Worm (Caenorhabditis elegans) whole organism, L1 larva: ENCODE results near the gene fbxa-160.
"Not testable (repeated sequence)": the region's sequence is repeated elsewhere in the genome, so short reads cannot be mapped to it uniquely, and the experiment has no call there.

Experiments used
- C04F5.9 ChIP-seq: sonication (generic microtip); optimal IDR thresholded peaks from 2 replicates; lab custom pipeline; 2016; ENCODE audit warnings: missing genetic modification characterization, missing compliant biosample characterization
- F16B12.6 ChIP-seq: fragments of 150-350 bp; optimal IDR thresholded peaks from 2 replicates; lab custom pipeline; 2014; ENCODE audit warnings: missing biosample characterization, missing genetic modification characterization
- ceh-63 ChIP-seq: fragments of 200-800 bp; sonication (Bioruptor generic); optimal IDR thresholded peaks from 2 replicates; lab custom pipeline; 2018; ENCODE audit warnings: mild to moderate bottlenecking, missing genetic modification characterization, missing compliant biosample characterization
- ceh-88 ChIP-seq: fragments of 200-800 bp; sonication (Bioruptor generic); IDR thresholded peaks from 2 replicates; pipeline ENCODE4 v1.3.6; 2022; ENCODE audit warnings: missing genetic modification characterization, missing compliant biosample characterization
- dsc-1 ChIP-seq: sonication (generic microtip); optimal IDR thresholded peaks from 2 replicates; lab custom pipeline; 2016; ENCODE audit warnings: mild to moderate bottlenecking, missing genetic modification characterization, missing compliant biosample characterization
- efl-1 ChIP-seq, 4 experiments: fragments of 150-350 bp; optimal IDR thresholded peaks in 3 of 4; peaks in 1 of 4; 1 replicate in 1 of 4; 2 replicates in 3 of 4; lab custom pipeline; 2014; ENCODE audit warnings: missing biosample characterization in 2 of 4, missing genetic modification characterization in 2 of 4, missing genetic modification reagents in 2 of 4
- elt-2 ChIP-seq: sonication (generic microtip); optimal IDR thresholded peaks from 2 replicates; lab custom pipeline; 2016; ENCODE audit warnings: missing genetic modification characterization, mild to moderate bottlenecking, inconsistent platforms, missing compliant biosample characterization, missing genetic modification reagents
- fkh-10 ChIP-seq: sonication (generic microtip); optimal IDR thresholded peaks from 2 replicates; lab custom pipeline; 2017; ENCODE audit warnings: missing biosample characterization, missing genetic modification reagents, missing genetic modification characterization
- fkh-4 ChIP-seq: sonication (generic microtip); optimal IDR thresholded peaks from 2 replicates; lab custom pipeline; 2016; ENCODE audit warnings: missing compliant biosample characterization, missing genetic modification characterization, borderline replicate concordance
- fkh-8 ChIP-seq: sonication (generic microtip); optimal IDR thresholded peaks from 2 replicates; lab custom pipeline; 2016; ENCODE audit warnings: mild to moderate bottlenecking, missing genetic modification characterization, missing compliant biosample characterization
- hlh-17 ChIP-seq: fragments of 200-800 bp; sonication (Bioruptor generic); optimal IDR thresholded peaks from 2 replicates; lab custom pipeline; 2018; ENCODE audit warnings: missing genetic modification characterization, mild to moderate bottlenecking, missing compliant biosample characterization, moderate library complexity, borderline replicate concordance
- hlh-4 ChIP-seq: sonication (generic microtip); optimal IDR thresholded peaks from 2 replicates; lab custom pipeline; 2016; ENCODE audit warnings: mild to moderate bottlenecking, missing genetic modification characterization, missing compliant biosample characterization
- lin-13 ChIP-seq: fragments of 150-350 bp; optimal IDR thresholded peaks from 2 replicates; lab custom pipeline; 2014; ENCODE audit warnings: missing biosample characterization, missing genetic modification reagents, missing genetic modification characterization
- lin-39 ChIP-seq: fragments of 150-350 bp; optimal IDR thresholded peaks from 2 replicates; lab custom pipeline; 2014; ENCODE audit warnings: missing biosample characterization, missing genetic modification reagents, missing genetic modification characterization
- lir-3 ChIP-seq: sonication (generic microtip); optimal IDR thresholded peaks from 2 replicates; lab custom pipeline; 2016; ENCODE audit warnings: mild to moderate bottlenecking, missing genetic modification characterization, moderate library complexity, missing compliant biosample characterization; ENCODE audit not compliant: poor library complexity
- lsy-2 ChIP-seq, 2 experiments: fragments of 150-350 bp; optimal IDR thresholded peaks; 2 replicates each; lab custom pipeline; 2014; ENCODE audit warnings: missing biosample characterization in 2 of 2, missing genetic modification characterization in 2 of 2
- mab-9 ChIP-seq: fragments of 200-800 bp; sonication (Bioruptor generic); IDR thresholded peaks from 2 replicates; pipeline ENCODE4 v1.3.6; 2022; ENCODE audit warnings: missing genetic modification reagents, missing genetic modification characterization, missing compliant biosample characterization
- mdl-1 ChIP-seq, 2 experiments: fragments of 150-350 bp; optimal IDR thresholded peaks; 2 replicates each; lab custom pipeline; 2014 to 2017; ENCODE audit warnings: missing biosample characterization in 2 of 2, missing genetic modification characterization in 2 of 2, inconsistent platforms in 1 of 2
- nhr-12 ChIP-seq: sonication (generic microtip); optimal IDR thresholded peaks from 2 replicates; lab custom pipeline; 2017; ENCODE audit warnings: missing biosample characterization, missing genetic modification characterization
- nhr-19 ChIP-seq: fragments of 200-800 bp; sonication (Bioruptor generic); conservative IDR thresholded peaks from 2 replicates; pipeline ENCODE4 v1.3.6; 2022; ENCODE audit warnings: missing genetic modification characterization, missing compliant biosample characterization
- nhr-237 ChIP-seq: fragments of 150-350 bp; optimal IDR thresholded peaks from 2 replicates; lab custom pipeline; 2014; ENCODE audit warnings: missing biosample characterization, missing genetic modification characterization
- nhr-28 ChIP-seq: fragments of 150-350 bp; optimal IDR thresholded peaks from 2 replicates; lab custom pipeline; 2014; ENCODE audit warnings: missing biosample characterization, missing genetic modification characterization
- nhr-84 ChIP-seq: sonication (generic microtip); optimal IDR thresholded peaks from 2 replicates; lab custom pipeline; 2017; ENCODE audit warnings: missing biosample characterization, missing genetic modification characterization
- nhr-85 ChIP-seq: sonication (generic microtip); peaks from one replicate; lab custom pipeline; 2016; ENCODE audit warnings: missing genetic modification characterization, inconsistent platforms, missing compliant biosample characterization
- nhr-90 ChIP-seq: sonication (generic microtip); optimal IDR thresholded peaks from 2 replicates; lab custom pipeline; 2016; ENCODE audit warnings: mild to moderate bottlenecking, missing genetic modification characterization, missing compliant biosample characterization; ENCODE audit not compliant: poor library complexity
- skn-1 ChIP-seq: fragments of 150-350 bp; optimal IDR thresholded peaks from 2 replicates; lab custom pipeline; 2014; ENCODE audit warnings: missing biosample characterization, missing genetic modification characterization
- snpc-4 ChIP-seq: fragments of 150-350 bp; optimal IDR thresholded peaks from 2 replicates; lab custom pipeline; 2014; ENCODE audit warnings: missing biosample characterization, missing genetic modification characterization
- snu-23 ChIP-seq: sonication (generic microtip); optimal IDR thresholded peaks from 2 replicates; lab custom pipeline; 2016; ENCODE audit warnings: missing genetic modification characterization, missing compliant biosample characterization
- sox-4 ChIP-seq: sonication (generic microtip); optimal IDR thresholded peaks from 2 replicates; lab custom pipeline; 2016; ENCODE audit warnings: missing genetic modification characterization, missing compliant biosample characterization
- sptf-1 ChIP-seq: fragments of 150-350 bp; optimal IDR thresholded peaks from 2 replicates; lab custom pipeline; 2014; ENCODE audit warnings: missing biosample characterization, missing genetic modification characterization
- swsn-7 ChIP-seq: sonication (generic microtip); optimal IDR thresholded peaks from 2 replicates; lab custom pipeline; 2016; ENCODE audit warnings: missing genetic modification characterization, missing compliant biosample characterization
- unc-86 ChIP-seq: sonication (generic microtip); optimal IDR thresholded peaks from 2 replicates; lab custom pipeline; 2016; ENCODE audit warnings: missing genetic modification characterization, missing compliant biosample characterization
- zag-1 ChIP-seq: fragments of 150-350 bp; optimal IDR thresholded peaks from 2 replicates; lab custom pipeline; 2014; ENCODE audit warnings: missing biosample characterization, missing genetic modification characterization
- ztf-11 ChIP-seq, 2 experiments: sonication (generic microtip); optimal IDR thresholded peaks; 2 replicates each; lab custom pipeline; 2016 to 2017; ENCODE audit warnings: missing genetic modification characterization in 2 of 2, missing biosample characterization in 1 of 2, missing compliant biosample characterization in 1 of 2

Gene fbxa-160

DNA sequence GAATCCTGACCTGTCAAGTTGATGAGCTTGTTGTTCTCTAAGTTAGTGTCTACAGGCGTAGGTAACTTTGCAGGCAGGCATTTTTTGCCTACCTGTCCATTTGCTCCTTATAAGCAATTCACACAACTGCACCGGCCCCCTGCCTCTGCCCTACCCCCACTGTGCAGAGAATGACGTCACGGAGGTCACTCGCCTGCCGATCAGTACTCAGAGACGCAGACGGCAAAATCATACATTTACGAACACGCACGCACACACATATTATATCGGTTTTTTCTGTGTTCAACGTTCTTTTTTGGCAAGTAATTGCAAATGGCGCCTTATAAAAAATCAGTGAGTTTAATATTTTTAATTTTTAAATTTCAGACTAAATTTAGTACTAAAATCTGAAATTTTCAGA lies 39.0 kb upstream of the fbxa-160 start, which contains the start of gene duxl-1 (continued):
- TF ChIP-seq sptf-1 (tag; lab: Kevin White, UChicago): no peak
- TF ChIP-seq nhr-12 (tag; lab: Kevin White, UChicago): no peak
- no peak for TF ChIP-seq fkh-8 (tag; lab: Kevin White, UChicago)
- no peak for TF ChIP-seq fkh-10 (GFP tag; lab: Kevin White, UChicago)
- TF ChIP-seq ceh-63: no peak
- no peak for TF ChIP-seq hlh-4 (tag; lab: Kevin White, UChicago)
- no peak for TF ChIP-seq ceh-88 (GFP tag; lab: Robert Waterston, UW)
- peak; percentile 21 for TF ChIP-seq nhr-90 (tag; lab: Kevin White, UChicago)
- TF ChIP-seq snpc-4 (tag; lab: Kevin White, UChicago): no peak
- no peak for TF ChIP-seq lin-39 (tag; lab: Kevin White, UChicago)
- TF ChIP-seq swsn-7 (tag; lab: Kevin White, UChicago): no peak
- TF ChIP-seq nhr-28 (tag; lab: Kevin White, UChicago): no peak
- TF ChIP-seq hlh-17: no peak
- TF ChIP-seq efl-1 (optimal IDR thresholded peaks at IDR 0.05; lab: Kevin White, UChicago): peak in 1 of 2 experiments; percentile 37
- TF ChIP-seq efl-1 (GFP tag; optimal IDR thresholded peaks at IDR 0.05 in 1 of 2; lab: Kevin White, UChicago): peak in 1 of 2 experiments; percentile 2
- no peak for TF ChIP-seq F16B12.6 (tag; lab: Kevin White, UChicago)
- TF ChIP-seq skn-1 (tag; lab: Kevin White, UChicago): no peak
- no peak for TF ChIP-seq nhr-237 (tag; lab: Kevin White, UChicago)
- TF ChIP-seq ztf-11 (tag; optimal IDR thresholded peaks at IDR 0.05; lab: Kevin White, UChicago): no peak
- TF ChIP-seq snu-23 (GFP tag; lab: Kevin White, UChicago): no peak
- TF ChIP-seq sox-4: no peak
- no peak for TF ChIP-seq nhr-84 (tag; lab: Kevin White, UChicago)
- no peak for TF ChIP-seq C04F5.9 (tag; lab: Kevin White, UChicago)
- TF ChIP-seq mab-9 (GFP tag; lab: Robert Waterston, UW): no peak
- TF ChIP-seq, all 84 proteins: peak for 13

DNA sequence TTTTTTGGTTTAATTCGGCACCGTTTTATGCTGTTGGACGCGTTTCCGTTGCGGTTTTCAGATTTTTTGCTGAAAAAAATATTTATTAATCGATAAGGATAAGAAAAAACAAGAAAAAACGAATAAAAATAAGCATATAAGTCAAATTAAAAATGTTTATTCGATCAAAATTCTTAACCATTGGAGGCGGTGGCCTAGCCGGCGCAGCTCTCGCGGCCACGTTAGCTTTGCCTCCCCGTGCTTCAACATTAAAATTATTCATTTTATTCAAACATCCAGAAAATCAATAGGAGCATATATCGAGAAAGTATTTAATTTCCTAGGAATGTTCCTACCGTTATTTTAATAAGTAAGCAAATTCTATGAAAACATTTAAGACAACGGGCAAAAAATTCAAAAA lies 38.4 kb upstream of the fbxa-160 start, which contains the start of gene ZC204.14:
Gene ZC204.14, minus strand, starts transcription at position 69 of the 400 bp plus-strand sequence.
- TF ChIP-seq zag-1 (tag; lab: Kevin White, UChicago) (no peak), lsy-2 (tag; optimal IDR thresholded peaks at IDR 0.05; lab: Kevin White, UChicago) (peak in 1 of 2 experiments; percentile 46), elt-2 (tag; lab: Kevin White, UChicago) (no peak)

DNA sequence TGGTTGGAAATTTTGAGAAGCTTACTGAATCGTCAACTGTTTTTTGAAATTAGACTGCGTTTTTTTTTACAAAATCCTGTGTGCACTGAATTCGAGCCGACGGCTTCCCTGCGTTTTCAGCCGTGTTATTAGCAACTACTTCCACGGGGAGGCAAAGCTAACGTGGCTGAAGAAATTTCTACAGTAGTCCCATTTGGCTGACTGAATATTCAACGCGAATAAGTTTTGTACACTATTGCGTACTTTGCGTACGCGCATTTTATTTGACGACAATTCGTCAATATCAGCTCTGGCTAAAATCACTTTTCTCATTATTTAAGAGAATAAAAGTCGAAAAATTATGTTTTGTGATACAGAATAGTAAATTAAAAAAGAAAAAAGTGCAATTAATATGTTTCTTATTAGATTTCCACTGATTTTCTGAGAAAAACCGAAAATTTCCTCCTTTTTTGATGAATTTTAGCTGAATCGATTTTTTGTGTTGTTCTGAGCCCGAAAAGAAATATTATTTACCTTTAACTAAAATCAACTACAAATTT lies 36.9 kb upstream of the fbxa-160 start:
- TF ChIP-seq efl-1 (optimal IDR thresholded peaks at IDR 0.05; lab: Kevin White, UChicago): peak in 1 of 2 experiments; percentile 9
- not testable (repeated sequence) for TF ChIP-seq efl-1 (GFP tag; optimal IDR thresholded peaks at IDR 0.05 in 1 of 2; lab: Kevin White, UChicago)
- TF ChIP-seq ceh-88 (GFP tag; lab: Robert Waterston, UW): peak; percentile 54
- TF ChIP-seq nhr-19 (GFP tag; lab: Robert Waterston, UW): peak; percentile 41
- peak in 1 of 2 experiments; percentile 55 for TF ChIP-seq lsy-2 (tag; optimal IDR thresholded peaks at IDR 0.05; lab: Kevin White, UChicago)

DNA sequence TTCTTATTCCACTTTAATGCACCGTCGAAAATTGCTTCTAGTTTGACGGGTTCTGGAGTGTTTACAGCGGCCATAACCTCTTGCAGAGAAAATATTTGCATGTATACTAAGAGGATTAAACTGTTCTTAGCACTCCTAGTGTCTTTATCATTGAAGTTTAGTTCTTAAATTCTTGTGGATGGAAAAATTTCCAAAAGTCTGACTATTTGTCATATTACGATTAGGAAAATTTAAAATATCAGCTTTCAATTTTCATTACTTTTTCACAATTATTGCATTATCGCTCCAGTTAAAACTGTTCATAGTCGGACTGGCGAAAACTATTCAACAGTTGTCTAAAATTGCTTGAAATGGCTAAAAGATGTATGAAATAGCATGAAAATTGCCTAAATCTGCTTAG lies 36.4 kb upstream of the fbxa-160 start, which contains the start of gene ZC204.13:
Gene ZC204.13, minus strand, starts transcription at position 101 of the 400 bp plus-strand sequence.
- not testable (repeated sequence) for TF ChIP-seq dsc-1 (tag; lab: Kevin White, UChicago); unc-86 (tag; lab: Kevin White, UChicago); efl-1 (optimal IDR thresholded peaks at IDR 0.05; lab: Kevin White, UChicago); efl-1 (GFP tag; optimal IDR thresholded peaks at IDR 0.05 in 1 of 2; lab: Kevin White, UChicago)

DNA sequence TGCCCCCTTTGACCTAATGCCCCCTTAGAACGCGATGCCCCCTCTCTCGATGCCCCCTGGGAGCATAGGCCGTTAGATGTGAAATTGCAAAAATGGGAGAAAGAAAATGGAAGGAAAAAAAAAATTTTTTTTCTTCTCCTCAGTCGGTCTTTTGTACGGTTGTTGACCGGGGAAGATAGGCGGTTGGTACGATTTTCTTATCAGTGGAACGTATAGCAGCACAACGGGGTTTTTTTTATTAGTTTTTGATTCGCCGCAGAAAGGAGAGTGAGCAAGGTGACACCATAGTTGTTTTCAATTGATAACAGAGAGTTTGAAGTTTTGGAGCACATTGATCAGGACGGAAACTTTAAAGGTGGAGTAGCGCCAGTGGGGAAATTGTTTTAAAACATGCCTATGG lies 35.3 kb upstream of the fbxa-160 start:
- peak; percentile 74 for TF ChIP-seq elt-2 (tag; lab: Kevin White, UChicago)

DNA sequence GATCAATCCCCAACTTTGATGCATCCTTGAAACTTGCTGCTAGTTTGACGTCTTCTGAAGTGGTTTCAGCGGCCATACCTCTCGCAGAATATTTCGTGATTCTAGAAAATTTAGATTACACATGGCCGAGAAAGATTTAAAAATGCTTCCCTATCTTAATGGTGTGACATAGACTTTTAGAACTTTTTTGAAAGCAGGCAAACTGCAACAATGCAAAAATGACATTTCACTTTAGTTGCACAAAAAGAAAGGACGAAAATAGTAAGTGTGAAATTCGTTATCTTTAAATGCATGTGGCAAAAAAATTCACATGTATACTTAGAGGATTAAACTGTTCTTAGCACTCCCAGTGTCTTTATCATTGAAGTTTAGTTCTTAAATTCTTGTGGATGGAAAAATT lies 32.7 kb upstream of the fbxa-160 start, which contains the start of gene ZC204.12:
Gene ZC204.12, minus strand, starts transcription at position 101 of the 400 bp plus-strand sequence.
- TF ChIP-seq lir-3 (tag; lab: Kevin White, UChicago): no peak
- TF ChIP-seq mdl-1 (tag; optimal IDR thresholded peaks at IDR 0.05; lab: Kevin White, UChicago): no peak
- no peak for TF ChIP-seq lin-13
- TF ChIP-seq nhr-85: no peak
- TF ChIP-seq fkh-4 (tag; lab: Kevin White, UChicago): no peak
- no peak for TF ChIP-seq elt-2 (tag; lab: Kevin White, UChicago)
- TF ChIP-seq, all 84 proteins: peak for 0
